Worm (Caenorhabditis elegans) whole organism, young adult: Measurements from ENCODE around the gene F44E7.7.
A peak's percentile ranks its signal among the peaks of the same experiment; 100 is the strongest.
"Not testable (repeated sequence)": the region's sequence is repeated elsewhere in the genome, so short reads cannot be mapped to it uniquely, and the experiment has no call there.

Source experiments
- C06A6.2 ChIP-seq: fragments of 200-800 bp; sonication (Bioruptor generic); conservative IDR thresholded peaks from 2 replicates; pipeline ENCODE4 v1.3.6; 2022; ENCODE audit warnings: missing genetic modification characterization, missing compliant biosample characterization
- D2030.7 ChIP-seq: fragments of 200-800 bp; sonication (Bioruptor generic); IDR thresholded peaks from 2 replicates; pipeline ENCODE4 v1.3.6; 2022; ENCODE audit warnings: missing genetic modification reagents, missing genetic modification characterization, missing compliant biosample characterization
- F33H1.4 ChIP-seq: fragments of 200-800 bp; sonication (Bioruptor generic); IDR thresholded peaks from 2 replicates; pipeline ENCODE4 v1.3.6; 2022; ENCODE audit warnings: missing genetic modification reagents, missing genetic modification characterization, missing compliant biosample characterization
- F57C9.4 ChIP-seq: sonication (generic microtip); optimal IDR thresholded peaks from 2 replicates; lab custom pipeline; 2017; ENCODE audit warnings: mild to moderate bottlenecking, missing genetic modification characterization, missing compliant biosample characterization
- K11D2.4 ChIP-seq: fragments of 200-800 bp; sonication (Bioruptor generic); IDR thresholded peaks from 2 replicates; pipeline ENCODE4 v1.3.6; 2022; ENCODE audit warnings: missing genetic modification reagents, missing genetic modification characterization, missing compliant biosample characterization
- K12H6.12 ChIP-seq: fragments of 200-800 bp; sonication (Bioruptor generic); optimal IDR thresholded peaks from 2 replicates; lab custom pipeline; 2018; ENCODE audit warnings: mild to moderate bottlenecking, missing genetic modification characterization, missing compliant biosample characterization
- T26A5.8 ChIP-seq: sonication (generic microtip); optimal IDR thresholded peaks from 2 replicates; lab custom pipeline; 2016; ENCODE audit warnings: missing genetic modification characterization, missing compliant biosample characterization
- Y53G8AR.9 ChIP-seq: fragments of 200-800 bp; sonication (Bioruptor generic); conservative IDR thresholded peaks from 2 replicates; pipeline ENCODE4 v1.3.6; 2022; ENCODE audit warnings: missing genetic modification reagents, missing genetic modification characterization, missing compliant biosample characterization
- Y56A3A.18 ChIP-seq: fragments of 200-800 bp; sonication (Bioruptor generic); IDR thresholded peaks from 2 replicates; pipeline ENCODE4 v1.3.6; 2022; ENCODE audit warnings: missing genetic modification reagents, missing genetic modification characterization, missing compliant biosample characterization
- Y67H2A.10 ChIP-seq: fragments of 200-800 bp; sonication (Bioruptor generic); conservative IDR thresholded peaks from 2 replicates; pipeline ENCODE4 v1.3.6; 2022; ENCODE audit warnings: missing genetic modification reagents, missing genetic modification characterization, missing compliant biosample characterization
- Y95B8A.8 ChIP-seq: fragments of 200-800 bp; sonication (Bioruptor generic); IDR thresholded peaks from 2 replicates; pipeline ENCODE4 v1.3.6; 2022; ENCODE audit warnings: missing genetic modification reagents, missing genetic modification characterization, missing compliant biosample characterization
- attf-3 ChIP-seq: fragments of 200-800 bp; sonication (Bioruptor generic); conservative IDR thresholded peaks from 2 replicates; pipeline ENCODE4 v1.3.6; 2022; ENCODE audit warnings: missing genetic modification reagents, missing genetic modification characterization, missing compliant biosample characterization
- attf-5 ChIP-seq: fragments of 200-800 bp; sonication (Bioruptor generic); optimal IDR thresholded peaks from 2 replicates; lab custom pipeline; 2018; ENCODE audit warnings: mild to moderate bottlenecking, missing genetic modification characterization, missing compliant biosample characterization
- cebp-1 ChIP-seq, 2 experiments: fragments of 200-800 bp in 1 of 2; sonication (Bioruptor generic) in 1 of 2; sonication (generic microtip) in 1 of 2; IDR thresholded peaks in 1 of 2; optimal IDR thresholded peaks in 1 of 2; 2 replicates each; pipeline versions ENCODE4 v1.3.6 to Lab custom; 2017 to 2022; ENCODE audit warnings: missing compliant biosample characterization in 2 of 2, missing genetic modification characterization in 2 of 2, mild to moderate bottlenecking in 1 of 2, missing genetic modification reagents in 1 of 2, moderate library complexity in 1 of 2
- cebp-2 ChIP-seq: fragments of 200-800 bp; sonication (Bioruptor generic); IDR thresholded peaks from 2 replicates; pipeline ENCODE4 v1.3.6; 2022; ENCODE audit warnings: missing genetic modification characterization, missing compliant biosample characterization
- ceh-100 ChIP-seq: fragments of 200-800 bp; sonication (Bioruptor generic); IDR thresholded peaks from 2 replicates; pipeline ENCODE4 v1.3.6; 2022; ENCODE audit warnings: missing genetic modification reagents, missing genetic modification characterization, missing compliant biosample characterization
- ceh-91 ChIP-seq: fragments of 200-800 bp; sonication (Bioruptor generic); IDR thresholded peaks from 2 replicates; pipeline ENCODE4 v1.3.6; 2022; ENCODE audit warnings: missing genetic modification reagents, missing genetic modification characterization, missing compliant biosample characterization
- dox-1 ChIP-seq: fragments of 200-800 bp; sonication (Bioruptor generic); IDR thresholded peaks from 2 replicates; pipeline ENCODE4 v1.3.6; 2022; ENCODE audit warnings: missing genetic modification reagents, missing genetic modification characterization, missing compliant biosample characterization
- egl-44 ChIP-seq: fragments of 200-800 bp; sonication (Bioruptor generic); IDR thresholded peaks from 2 replicates; pipeline ENCODE4 v1.3.6; 2022; ENCODE audit warnings: missing genetic modification reagents, missing genetic modification characterization, missing compliant biosample characterization
- egrh-3 ChIP-seq: fragments of 200-800 bp; sonication (Bioruptor generic); IDR thresholded peaks from 2 replicates; pipeline ENCODE4 v1.3.6; 2022; ENCODE audit warnings: missing genetic modification reagents, missing genetic modification characterization, missing compliant biosample characterization
- gei-17 ChIP-seq: fragments of 200-800 bp; sonication (Bioruptor generic); optimal IDR thresholded peaks from 2 replicates; lab custom pipeline; 2018; ENCODE audit warnings: mild to moderate bottlenecking, missing genetic modification characterization, missing compliant biosample characterization
- hmg-1.2 ChIP-seq: fragments of 200-800 bp; sonication (Bioruptor generic); IDR thresholded peaks from 2 replicates; pipeline ENCODE4 v1.3.6; 2022; ENCODE audit warnings: missing genetic modification reagents, missing genetic modification characterization, missing compliant biosample characterization
- lin-26 ChIP-seq: fragments of 200-800 bp; sonication (Bioruptor generic); IDR thresholded peaks from 2 replicates; pipeline ENCODE4 v1.3.6; 2022; ENCODE audit warnings: missing genetic modification reagents, missing genetic modification characterization, missing compliant biosample characterization
- lsl-1 ChIP-seq: fragments of 200-800 bp; sonication (Bioruptor generic); optimal IDR thresholded peaks from 2 replicates; lab custom pipeline; 2018; ENCODE audit warnings: mild to moderate bottlenecking, missing genetic modification characterization, moderate library complexity, missing compliant biosample characterization
- madf-6 ChIP-seq: fragments of 200-800 bp; sonication (Bioruptor generic); IDR thresholded peaks from 2 replicates; pipeline ENCODE4 v1.3.6; 2022; ENCODE audit warnings: missing genetic modification reagents, missing genetic modification characterization, missing compliant biosample characterization
- madf-8 ChIP-seq: fragments of 200-800 bp; sonication (Bioruptor generic); conservative IDR thresholded peaks from 2 replicates; pipeline ENCODE4 v1.3.6; 2022; ENCODE audit warnings: missing genetic modification reagents, missing genetic modification characterization, missing compliant biosample characterization
- mcd-1 ChIP-seq: fragments of 200-800 bp; sonication (Bioruptor generic); IDR thresholded peaks from 2 replicates; pipeline ENCODE4 v1.3.6; 2022; ENCODE audit warnings: missing genetic modification reagents, missing genetic modification characterization, missing compliant biosample characterization
- nfyb-1 ChIP-seq: fragments of 200-800 bp; sonication (Bioruptor generic); IDR thresholded peaks from 2 replicates; pipeline ENCODE4 v1.3.6; 2022; ENCODE audit warnings: missing genetic modification reagents, missing genetic modification characterization, missing compliant biosample characterization
- nhr-179 ChIP-seq: sonication (generic microtip); optimal IDR thresholded peaks from 2 replicates; lab custom pipeline; 2016; ENCODE audit warnings: mild to moderate bottlenecking, missing genetic modification characterization, missing compliant biosample characterization
- nhr-80 ChIP-seq: sonication (generic microtip); optimal IDR thresholded peaks from 2 replicates; lab custom pipeline; 2016; ENCODE audit warnings: missing genetic modification characterization, missing compliant biosample characterization
- nhr-90 ChIP-seq: sonication (generic microtip); optimal IDR thresholded peaks from 2 replicates; lab custom pipeline; 2016; ENCODE audit warnings: missing genotype, mild to moderate bottlenecking, missing genetic modification characterization, missing compliant biosample characterization
- pbrm-1 ChIP-seq: fragments of 200-800 bp; sonication (Bioruptor generic); IDR thresholded peaks from 2 replicates; pipeline ENCODE4 v1.3.6; 2022; ENCODE audit warnings: missing genetic modification reagents, missing genetic modification characterization, missing compliant biosample characterization
- rcor-1 ChIP-seq: fragments of 200-800 bp; sonication (Bioruptor generic); IDR thresholded peaks from 2 replicates; pipeline ENCODE4 v1.3.6; 2022; ENCODE audit warnings: missing genetic modification reagents, missing genetic modification characterization, missing compliant biosample characterization
- snpc-4 ChIP-seq, 5 experiments: fragments of 150-350 bp in 1 of 5; sonication (generic microtip) in 4 of 5; optimal IDR thresholded peaks; 2 replicates each; lab custom pipeline; 2014 to 2018; ENCODE audit warnings: missing genetic modification characterization in 5 of 5, missing biosample characterization in 3 of 5, antibody characterized with exemption in 2 of 5, mild to moderate bottlenecking in 2 of 5, missing compliant biosample characterization in 2 of 5, missing genotype in 2 of 5, moderate library complexity in 2 of 5, missing genetic modification reagents in 1 of 5
- ztf-18 ChIP-seq: sonication (generic microtip); optimal IDR thresholded peaks from 2 replicates; lab custom pipeline; 2016; ENCODE audit warnings: missing genotype, mild to moderate bottlenecking, missing genetic modification characterization, missing compliant biosample characterization
- ztf-26 ChIP-seq: sonication (generic microtip); optimal IDR thresholded peaks from 2 replicates; lab custom pipeline; 2017; ENCODE audit warnings: missing genetic modification characterization, missing compliant biosample characterization
- ztf-28 ChIP-seq: fragments of 200-800 bp; sonication (Bioruptor generic); IDR thresholded peaks from 2 replicates; pipeline ENCODE4 v1.3.6; 2022; ENCODE audit warnings: missing genetic modification reagents, missing genetic modification characterization, missing compliant biosample characterization

Gene F44E7.7

DNA sequence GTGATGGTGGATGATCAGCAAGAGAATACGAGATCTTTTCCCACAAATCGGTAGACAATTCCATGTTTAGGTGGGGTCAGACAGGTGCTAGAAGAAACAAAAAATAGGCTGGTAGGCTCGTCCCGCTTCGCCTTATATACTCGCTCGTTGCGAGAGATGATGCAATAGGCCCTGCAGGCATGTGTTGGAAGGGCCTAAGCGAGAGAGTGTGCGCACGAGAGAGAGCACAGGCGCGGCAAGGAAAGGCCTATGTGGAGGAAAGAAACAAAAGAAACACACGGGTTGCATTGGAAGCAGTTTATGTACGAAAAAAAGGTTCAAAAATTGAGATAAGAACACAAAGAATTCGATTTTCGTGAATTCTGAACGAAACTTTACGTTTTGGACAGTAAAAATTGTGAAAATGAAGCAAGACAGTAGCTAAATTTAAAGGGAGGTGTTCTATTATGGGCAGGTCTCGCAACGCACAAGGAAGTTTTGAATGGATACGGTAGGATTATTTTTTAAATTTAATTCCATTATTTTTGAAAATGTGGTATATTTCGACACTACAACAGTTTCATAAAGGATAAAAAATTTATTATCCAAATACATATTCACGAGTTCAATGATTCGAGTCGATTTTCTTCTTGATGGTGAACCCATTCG, 4.4 kb downstream of the F44E7.7 start, which contains the start of gene F44E7.5 (continued):
- TF ChIP-seq ztf-18 (peak; percentile 67), F33H1.4 (GFP tag; lab: Robert Waterston, UW) (peak; percentile 76), madf-6 (GFP tag; lab: Robert Waterston, UW) (peak; percentile 56; the same call in 1 of the 2 replicates), mcd-1 (GFP tag; lab: Robert Waterston, UW) (peak; percentile 53), gei-17 (GFP tag; lab: Kevin White, UChicago) (peak; percentile 60), D2030.7 (GFP tag; lab: Robert Waterston, UW) (no peak), dox-1 (peak; percentile 81), ztf-26 (tag; lab: Kevin White, UChicago) (peak; percentile 89), lsl-1 (GFP tag; lab: Kevin White, UChicago) (peak; percentile 79), nhr-179 (tag; lab: Kevin White, UChicago) (no peak), snpc-4 (GFP tag; optimal IDR thresholded peaks at IDR 0.05; lab: Kevin White, UChicago) (no peak), snpc-4 (tag; optimal IDR thresholded peaks at IDR 0.05; lab: Kevin White, UChicago) (peak in 3 of 4 experiments; percentile 3 to 57 (median 33)), K12H6.12 (peak; percentile 40), lin-26 (GFP tag; lab: Robert Waterston, UW) (peak; percentile 68; the same call in 1 of the 2 replicates), cebp-2 (GFP tag; lab: Robert Waterston, UW) (peak; percentile 94), attf-5 (GFP tag; lab: Kevin White, UChicago) (peak; percentile 61), hmg-1.2 (GFP tag; lab: Robert Waterston, UW) (peak; percentile 80), T26A5.8 (no peak), F57C9.4 (tag; lab: Kevin White, UChicago) (peak; percentile 100), Y56A3A.18 (no peak), nhr-90 (tag; lab: Kevin White, UChicago) (peak; percentile 69), nhr-80 (tag; lab: Kevin White, UChicago) (peak; percentile 91)

DNA sequence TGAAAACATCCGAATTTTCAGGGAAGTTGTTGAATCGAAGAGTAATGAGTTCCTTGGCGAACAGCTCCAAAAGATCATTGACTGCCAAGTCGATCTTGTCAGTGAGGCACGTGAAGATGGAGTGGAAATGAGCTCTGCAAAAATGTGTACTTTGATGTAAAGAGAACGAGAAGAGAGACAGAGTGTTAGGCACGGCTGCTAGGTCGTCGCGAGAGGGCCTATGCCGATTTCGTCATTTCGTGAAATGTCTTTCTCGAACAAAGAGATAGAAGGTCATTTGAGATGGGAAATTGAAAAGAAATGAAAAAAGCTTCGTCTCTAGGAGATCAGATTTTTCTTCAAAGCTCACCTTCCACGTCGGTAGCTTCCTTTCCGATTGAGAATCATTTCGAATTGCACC, 5.3 kb downstream of the F44E7.7 start:
- no peak for TF ChIP-seq madf-8 (GFP tag; lab: Robert Waterston, UW)
- no peak for TF ChIP-seq F33H1.4 (GFP tag; lab: Robert Waterston, UW)
- TF ChIP-seq cebp-1 (GFP tag; IDR thresholded peaks at IDR 0.05; lab: Robert Waterston, UW), result no peak
- TF ChIP-seq cebp-1 (tag; optimal IDR thresholded peaks at IDR 0.05; lab: Kevin White, UChicago), result peak; percentile 77
- peak; percentile 17 for TF ChIP-seq F57C9.4 (tag; lab: Kevin White, UChicago)

DNA sequence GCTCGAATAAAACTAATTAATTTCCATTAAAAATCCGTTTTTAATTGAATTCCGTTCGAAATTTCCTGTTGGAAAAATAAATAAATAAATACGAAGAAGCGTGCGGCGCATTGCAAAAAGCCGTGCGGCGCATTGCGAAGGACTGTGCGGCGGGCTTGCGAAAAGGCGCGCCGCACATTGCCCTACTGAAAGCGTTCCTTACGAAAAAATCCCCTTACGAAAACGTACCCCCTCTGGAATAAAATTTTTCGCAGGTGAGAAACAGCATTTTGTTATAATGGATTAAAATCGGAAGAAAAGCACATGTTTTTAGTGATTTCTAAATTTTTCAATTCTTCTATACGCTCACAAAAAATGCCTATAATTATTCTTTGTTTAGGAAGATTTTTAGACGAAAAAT, 7.1 kb downstream of the F44E7.7 start:
- TF ChIP-seq attf-3 (GFP tag; lab: Robert Waterston, UW), result 0 out of 2 replicates have a peak, but pooled peaks have one; percentile 47
- peak; percentile 53; the same call in 1 of the 2 replicates for TF ChIP-seq D2030.7 (GFP tag; lab: Robert Waterston, UW)
- peak; percentile 37; the same call in 1 of the 2 replicates for TF ChIP-seq Y53G8AR.9
- peak; percentile 39; the same call in 1 of the 2 replicates for TF ChIP-seq egl-44 (GFP tag; lab: Robert Waterston, UW)
- TF ChIP-seq F33H1.4 (GFP tag; lab: Robert Waterston, UW), result peak; percentile 42; the same call in 1 of the 2 replicates
- peak; percentile 46; the same call in 1 of the 2 replicates for TF ChIP-seq cebp-1 (GFP tag; IDR thresholded peaks at IDR 0.05; lab: Robert Waterston, UW)
- not testable (repeated sequence) for TF ChIP-seq cebp-1 (tag; optimal IDR thresholded peaks at IDR 0.05; lab: Kevin White, UChicago)
- TF ChIP-seq ztf-28 (GFP tag; lab: Robert Waterston, UW), result 0 out of 2 replicates have a peak, but pooled peaks have one; percentile 68
- TF ChIP-seq madf-6 (GFP tag; lab: Robert Waterston, UW), result peak; percentile 54
- TF ChIP-seq C06A6.2 (GFP tag; lab: Robert Waterston, UW), result peak; percentile 97
- TF ChIP-seq mcd-1 (GFP tag; lab: Robert Waterston, UW), result peak; percentile 85
- 0 out of 2 replicates have a peak, but pooled peaks have one; percentile 37 for TF ChIP-seq egrh-3
- 0 out of 2 replicates have a peak, but pooled peaks have one; percentile 17 for TF ChIP-seq Y67H2A.10 (GFP tag; lab: Robert Waterston, UW)
- peak; percentile 85 for TF ChIP-seq ceh-100 (GFP tag; lab: Robert Waterston, UW)
- peak; percentile 84 for TF ChIP-seq nfyb-1 (GFP tag; lab: Robert Waterston, UW)
- 0 out of 2 replicates have a peak, but pooled peaks have one; percentile 14 for TF ChIP-seq K11D2.4 (GFP tag; lab: Robert Waterston, UW)
- TF ChIP-seq ceh-91 (GFP tag; lab: Robert Waterston, UW), result 0 out of 2 replicates have a peak, but pooled peaks have one; percentile 22
- peak; percentile 41; the same call in 1 of the 2 replicates for TF ChIP-seq Y95B8A.8 (GFP tag; lab: Robert Waterston, UW)
- peak; percentile 93 for TF ChIP-seq dox-1
- TF ChIP-seq hmg-1.2 (GFP tag; lab: Robert Waterston, UW), result peak; percentile 46
- peak; percentile 26; the same call in 1 of the 2 replicates for TF ChIP-seq rcor-1
- peak; percentile 59; the same call in 1 of the 2 replicates for TF ChIP-seq pbrm-1 (GFP tag; lab: Robert Waterston, UW)
